Fruit fly (Drosophila melanogaster) whole organism, embryonic: ENCODE measurements around the gene CG5535.

Source experiments
- Ada2b ChIP-seq: fragments of 200-800 bp; sonication (Bioruptor generic); IDR thresholded peaks from 2 replicates; pipeline ENCODE4 v1.3.6; 2022; ENCODE audit warnings: missing biosample characterization, missing genetic modification characterization
- Atf3 ChIP-seq: fragments of 200-800 bp; sonication (Bioruptor generic); optimal IDR thresholded peaks from 3 replicates; lab custom pipeline; 2016; ENCODE audit warnings: missing biosample characterization, missing genetic modification characterization
- B-H1 ChIP-seq: fragments of 200-800 bp; sonication (Bioruptor generic); IDR thresholded peaks from 3 replicates; pipeline ENCODE4 v1.3.6; 2022; ENCODE audit warnings: missing biosample characterization, missing genetic modification characterization
- BtbVII ChIP-seq: fragments of 200-800 bp; sonication (Bioruptor generic); optimal IDR thresholded peaks from 3 replicates; lab custom pipeline; 2017; ENCODE audit warnings: missing biosample characterization, mild to moderate bottlenecking, missing genetic modification characterization
- Bteb2 ChIP-seq: fragments of 200-800 bp; sonication (Bioruptor generic); optimal IDR thresholded peaks from 2 replicates; lab custom pipeline; 2016; ENCODE audit warnings: missing biosample characterization, missing genetic modification characterization
- CG10274 ChIP-seq: fragments of 200-800 bp; sonication (Bioruptor generic); optimal IDR thresholded peaks from 3 replicates; lab custom pipeline; 2017; ENCODE audit warnings: missing biosample characterization, mild to moderate bottlenecking, missing genetic modification characterization
- CG11247 ChIP-seq: fragments of 200-800 bp; sonication (Bioruptor generic); IDR thresholded peaks from 2 replicates; pipeline ENCODE4 v1.3.6; 2022; ENCODE audit warnings: missing biosample characterization, missing genetic modification characterization
- CG11456 ChIP-seq: fragments of 200-800 bp; sonication (Bioruptor generic); IDR thresholded peaks from 3 replicates; pipeline ENCODE4 v1.3.6; 2022; ENCODE audit warnings: missing biosample characterization, missing genetic modification characterization
- CG12659 ChIP-seq: fragments of 200-800 bp; sonication (Bioruptor generic); optimal IDR thresholded peaks from 3 replicates; lab custom pipeline; 2017; ENCODE audit warnings: mild to moderate bottlenecking, missing biosample characterization, missing genetic modification reagents, missing genetic modification characterization
- CG12769 ChIP-seq: fragments of 200-800 bp; sonication (Bioruptor generic); optimal IDR thresholded peaks from 2 replicates; lab custom pipeline; 2019; ENCODE audit warnings: missing biosample characterization, mild to moderate bottlenecking, missing genetic modification characterization, moderate library complexity
- CG15073 ChIP-seq: fragments of 200-800 bp; sonication (Bioruptor generic); optimal IDR thresholded peaks from 2 replicates; lab custom pipeline; 2016; ENCODE audit warnings: missing biosample characterization, missing genetic modification characterization
- CG15696 ChIP-seq: fragments of 200-800 bp; sonication (Bioruptor generic); optimal IDR thresholded peaks from 2 replicates; lab custom pipeline; 2019; ENCODE audit warnings: missing biosample characterization, mild to moderate bottlenecking, missing genetic modification characterization, moderate library complexity
- CG17612 ChIP-seq: fragments of 200-800 bp; sonication (Bioruptor generic); IDR thresholded peaks from 2 replicates; pipeline ENCODE4 v1.3.6; 2022; ENCODE audit warnings: missing biosample characterization, missing genetic modification characterization
- CG2678 ChIP-seq: fragments of 200-800 bp; sonication (Bioruptor generic); optimal IDR thresholded peaks from 3 replicates; lab custom pipeline; 2019; ENCODE audit warnings: missing biosample characterization, mild to moderate bottlenecking, missing genetic modification characterization, moderate library complexity
- CG2712 ChIP-seq: fragments of 200-800 bp; optimal IDR thresholded peaks from 3 replicates; lab custom pipeline; 2019; ENCODE audit warnings: missing biosample characterization, mild to moderate bottlenecking, missing genetic modification characterization, moderate library complexity
- CG32772 ChIP-seq: fragments of 200-800 bp; sonication (Bioruptor generic); IDR thresholded peaks from 2 replicates; pipeline ENCODE4 v1.3.6; 2022; ENCODE audit warnings: missing biosample characterization, missing genetic modification characterization
- CG34376 ChIP-seq: fragments of 200-800 bp; sonication (Bioruptor generic); optimal IDR thresholded peaks from 2 replicates; lab custom pipeline; 2018; ENCODE audit warnings: missing biosample characterization, mild to moderate bottlenecking, missing genetic modification characterization
- CG34422 ChIP-seq: fragments of 200-800 bp; sonication (Bioruptor generic); IDR thresholded peaks from 3 replicates; pipeline ENCODE4 v1.3.6; 2022; ENCODE audit warnings: missing biosample characterization, missing genetic modification characterization
- CG3847 ChIP-seq: fragments of 200-800 bp; sonication (Bioruptor generic); IDR thresholded peaks from 2 replicates; pipeline ENCODE4 v1.3.6; 2022; ENCODE audit warnings: missing biosample characterization, missing genetic modification characterization
- CG4854 ChIP-seq: fragments of 200-800 bp; sonication (Bioruptor generic); optimal IDR thresholded peaks from 2 replicates; lab custom pipeline; 2016; ENCODE audit warnings: missing biosample characterization, missing genetic modification characterization, inconsistent platforms
- CG6175 ChIP-seq: fragments of 200-800 bp; sonication (Bioruptor generic); IDR thresholded peaks from 3 replicates; pipeline ENCODE4 v1.3.6; 2022; ENCODE audit warnings: missing biosample characterization, missing genetic modification characterization
- CG6683 ChIP-seq: fragments of 200-800 bp; sonication (Bioruptor generic); optimal IDR thresholded peaks from 2 replicates; lab custom pipeline; 2017; ENCODE audit warnings: missing biosample characterization, mild to moderate bottlenecking, missing genetic modification characterization, missing genetic modification reagents
- CG6765 ChIP-seq: fragments of 200-800 bp; sonication (Bioruptor generic); optimal IDR thresholded peaks from 3 replicates; lab custom pipeline; 2017; ENCODE audit warnings: missing biosample characterization, mild to moderate bottlenecking, missing genetic modification characterization
- CG6791 ChIP-seq: fragments of 200-800 bp; sonication (Bioruptor generic); IDR thresholded peaks from 3 replicates; pipeline ENCODE4 v1.3.6; 2022; ENCODE audit warnings: missing biosample characterization, missing genetic modification characterization; ENCODE audit not compliant: partially characterized antibody
- CG8281 ChIP-seq: fragments of 200-800 bp; sonication (Bioruptor generic); optimal IDR thresholded peaks from 2 replicates; lab custom pipeline; 2018; ENCODE audit warnings: missing biosample characterization, mild to moderate bottlenecking, missing genetic modification characterization, moderate library complexity
- CG9609 ChIP-seq: fragments of 200-800 bp; sonication (Bioruptor generic); optimal IDR thresholded peaks from 3 replicates; lab custom pipeline; 2016; ENCODE audit warnings: missing biosample characterization, missing genetic modification characterization
- CG9932 ChIP-seq: fragments of 200-800 bp; sonication (Bioruptor generic); IDR thresholded peaks from 2 replicates; pipeline ENCODE4 v1.3.6; 2022; ENCODE audit warnings: missing biosample characterization, missing genetic modification characterization
- Deaf1 ChIP-seq: fragments of 200-800 bp; optimal IDR thresholded peaks from 3 replicates; lab custom pipeline; 2019; ENCODE audit warnings: missing biosample characterization, mild to moderate bottlenecking, missing genetic modification characterization, moderate library complexity
- HLH4C ChIP-seq: fragments of 200-800 bp; sonication (Bioruptor generic); IDR thresholded peaks from 3 replicates; pipeline ENCODE4 v1.3.6; 2022; ENCODE audit warnings: missing biosample characterization, missing genetic modification characterization; ENCODE audit not compliant: partially characterized antibody
- Hr51 ChIP-seq, 2 experiments: fragments of 200-800 bp; sonication (Bioruptor generic); optimal IDR thresholded peaks; 2 replicates in 1 of 2; 3 replicates in 1 of 2; lab custom pipeline; 2016 to 2018; ENCODE audit warnings: missing biosample characterization in 2 of 2, missing genetic modification characterization in 2 of 2, mild to moderate bottlenecking in 1 of 2, moderate library complexity in 1 of 2
- Hr78 ChIP-seq, 2 experiments: fragments of 200-800 bp in 1 of 2; fragments of >200 bp in 1 of 2; sonication (Bioruptor generic) in 1 of 2; optimal IDR thresholded peaks; 2 replicates each; lab custom pipeline; 2017 to 2019; ENCODE audit warnings: missing biosample characterization in 2 of 2, missing genetic modification characterization in 2 of 2, mild to moderate bottlenecking in 1 of 2, moderate library complexity in 1 of 2
- Stat92E ChIP-seq, 3 experiments: fragments of >200 bp in 2 of 3; fragments of 200-800 bp in 1 of 3; sonication (Bioruptor generic) in 1 of 3; optimal IDR thresholded peaks; 2 replicates each; lab custom pipeline; 2017 to 2019; ENCODE audit warnings: missing biosample characterization in 3 of 3, missing genetic modification characterization in 3 of 3, mild to moderate bottlenecking in 1 of 3, moderate library complexity in 1 of 3
- Taf1 ChIP-seq: fragments of 200-800 bp; sonication (Bioruptor generic); IDR thresholded peaks from 2 replicates; pipeline ENCODE4 v1.3.6; 2022; ENCODE audit warnings: missing biosample characterization, missing genetic modification characterization
- chm ChIP-seq: fragments of 200-800 bp; sonication (Bioruptor generic); IDR thresholded peaks from 2 replicates; pipeline ENCODE4 v1.3.6; 2022; ENCODE audit warnings: missing biosample characterization, missing genetic modification characterization
- dati ChIP-seq: fragments of 200-800 bp; sonication (Bioruptor generic); IDR thresholded peaks from 2 replicates; pipeline ENCODE4 v1.3.6; 2022; ENCODE audit warnings: missing biosample characterization, missing genetic modification characterization
- dm ChIP-seq: fragments of 200-800 bp; sonication (Bioruptor generic); optimal IDR thresholded peaks from 3 replicates; lab custom pipeline; 2016; ENCODE audit warnings: missing biosample characterization, missing genetic modification characterization
- dysf ChIP-seq: fragments of 200-800 bp; sonication (Bioruptor generic); IDR thresholded peaks from 3 replicates; pipeline ENCODE4 v1.3.6; 2022; ENCODE audit warnings: missing biosample characterization, missing genetic modification characterization
- emc ChIP-seq: fragments of 200-800 bp; sonication (Bioruptor generic); optimal IDR thresholded peaks from 2 replicates; lab custom pipeline; 2016; ENCODE audit warnings: missing biosample characterization, missing genetic modification characterization
- fru ChIP-seq: fragments of >200 bp; optimal IDR thresholded peaks from 2 replicates; lab custom pipeline; 2017
- gcm ChIP-seq: fragments of 200-800 bp; sonication (Bioruptor generic); optimal IDR thresholded peaks from 2 replicates; lab custom pipeline; 2019; ENCODE audit warnings: missing biosample characterization, mild to moderate bottlenecking, missing genetic modification characterization, moderate library complexity
- grau ChIP-seq: fragments of 200-800 bp; optimal IDR thresholded peaks from 3 replicates; lab custom pipeline; 2019; ENCODE audit warnings: missing biosample characterization, mild to moderate bottlenecking, missing genetic modification characterization, moderate library complexity
- jing ChIP-seq: fragments of 200-800 bp; sonication (Bioruptor generic); optimal IDR thresholded peaks from 2 replicates; lab custom pipeline; 2018; ENCODE audit warnings: missing biosample characterization, mild to moderate bottlenecking, missing genetic modification characterization
- mld ChIP-seq: fragments of 200-800 bp; sonication (Bioruptor generic); IDR thresholded peaks from 3 replicates; pipeline ENCODE4 v1.3.6; 2022; ENCODE audit warnings: missing biosample characterization, missing genetic modification characterization; ENCODE audit not compliant: partially characterized antibody
- pho ChIP-seq: fragments of 200-800 bp; sonication (Bioruptor generic); optimal IDR thresholded peaks from 2 replicates; lab custom pipeline; 2016; ENCODE audit warnings: missing biosample characterization, missing genetic modification characterization
- ro ChIP-seq: fragments of 200-800 bp; sonication (Bioruptor generic); IDR thresholded peaks from 2 replicates; pipeline ENCODE4 v1.3.6; 2022; ENCODE audit warnings: missing biosample characterization, missing genetic modification characterization
- salm ChIP-seq: fragments of 200-800 bp; sonication (Bioruptor generic); optimal IDR thresholded peaks from 2 replicates; lab custom pipeline; 2018; ENCODE audit warnings: missing biosample characterization, mild to moderate bottlenecking, missing genetic modification characterization
- schlank ChIP-seq: fragments of 200-800 bp; sonication (Bioruptor generic); optimal IDR thresholded peaks from 2 replicates; lab custom pipeline; 2018; ENCODE audit warnings: missing biosample characterization, mild to moderate bottlenecking, missing genetic modification characterization
- slbo ChIP-seq: fragments of 200-800 bp; sonication (Bioruptor generic); IDR thresholded peaks from 2 replicates; pipeline ENCODE4 v1.3.6; 2022; ENCODE audit warnings: missing biosample characterization, missing genetic modification characterization
- wdn ChIP-seq: fragments of 200-800 bp; sonication (Bioruptor generic); IDR thresholded peaks from 2 replicates; pipeline ENCODE4 v1.3.6; 2022; ENCODE audit warnings: missing biosample characterization, missing genetic modification characterization
- zf30C ChIP-seq: fragments of 200-800 bp; sonication (Bioruptor generic); optimal IDR thresholded peaks from 3 replicates; lab custom pipeline; 2018; ENCODE audit warnings: missing biosample characterization, mild to moderate bottlenecking, missing genetic modification characterization

Gene CG5535

dm6 chr3L:17841085-17841606 is 15.4 kb downstream of the CG5535 start, which contains the start of gene CG5577 (continued):
- TF ChIP-seq CG12769 (tag; lab: Kevin White, UChicago) = peak; percentile 82
- 0 out of 3 replicates have a peak, but pooled peaks have one; percentile 12 for TF ChIP-seq dysf
- no peak for TF ChIP-seq Taf1 (GFP tag; lab: Robert Waterston, UW)
- no peak for TF ChIP-seq CG3847
- 0 out of 3 replicates have a peak, but pooled peaks have one; percentile 21 for TF ChIP-seq CG11456
- TF ChIP-seq pho (GFP tag; lab: Kevin White, UChicago) = peak; percentile 11
- TF ChIP-seq grau (tag; lab: Kevin White, UChicago) = no peak
- peak; percentile 7 for TF ChIP-seq BtbVII (GFP tag; lab: Kevin White, UChicago)
- TF ChIP-seq Deaf1 (tag; lab: Kevin White, UChicago) = peak; percentile 78
- peak; percentile 91 for TF ChIP-seq CG34376 (GFP tag; lab: Kevin White, UChicago)
- no peak for TF ChIP-seq Bteb2 (GFP tag; lab: Kevin White, UChicago)
- no peak for TF ChIP-seq CG8281 (tag; lab: Kevin White, UChicago)
- TF ChIP-seq HLH4C (GFP tag; lab: Robert Waterston, UW) = peak; percentile 48; the same call in 1 of the 3 replicates
- no peak for TF ChIP-seq emc
- TF ChIP-seq slbo (GFP tag; lab: Robert Waterston, UW) = peak; percentile 39; the same call in 1 of the 2 replicates
- TF ChIP-seq zf30C (GFP tag; lab: Kevin White, UChicago) = no peak
- no peak for TF ChIP-seq mld
- TF ChIP-seq schlank (tag; lab: Kevin White, UChicago) = no peak
- no peak for TF ChIP-seq B-H1 (GFP tag; lab: Robert Waterston, UW)
- TF ChIP-seq CG6175 (GFP tag; lab: Robert Waterston, UW) = peak; percentile 97
- no peak for TF ChIP-seq fru (lab: Kevin White, UChicago)
- peak; percentile 25; the same call in 1 of the 2 replicates for TF ChIP-seq Ada2b (GFP tag; lab: Robert Waterston, UW)
- TF ChIP-seq CG6765 (GFP tag; lab: Kevin White, UChicago) = no peak
- TF ChIP-seq Hr51 (GFP tag; optimal IDR thresholded peaks at IDR 0.05; lab: Kevin White, UChicago) = no peak
- TF ChIP-seq CG4854 = no peak
- no peak for TF ChIP-seq dati (GFP tag; lab: Robert Waterston, UW)
- TF ChIP-seq chm = no peak
- no peak for TF ChIP-seq CG11247 (GFP tag; lab: Robert Waterston, UW)
- no peak for TF ChIP-seq Atf3
- no peak for TF ChIP-seq wdn (GFP tag; lab: Robert Waterston, UW)
- TF ChIP-seq CG10274 (GFP tag; lab: Kevin White, UChicago) = no peak
- TF ChIP-seq Stat92E (GFP tag; optimal IDR thresholded peaks at IDR 0.05; lab: Kevin White, UChicago) = no peak
- no peak for TF ChIP-seq ro (GFP tag; lab: Robert Waterston, UW)
- TF ChIP-seq CG15073 = no peak
- TF ChIP-seq CG9932 (GFP tag; lab: Robert Waterston, UW) = peak; percentile 51; the same call in 1 of the 2 replicates
- no peak for TF ChIP-seq dm (GFP tag; lab: Kevin White, UChicago)
- no peak for TF ChIP-seq gcm (GFP tag; lab: Kevin White, UChicago)
- TF ChIP-seq CG17612 (GFP tag; lab: Robert Waterston, UW) = no peak
- TF ChIP-seq CG6791 (GFP tag; lab: Robert Waterston, UW) = no peak; the same call in 2 of the 3 replicates
- peak; percentile 41; the same call in 1 of the 3 replicates for TF ChIP-seq CG34422 (GFP tag; lab: Robert Waterston, UW)
- TF ChIP-seq Hr78 (GFP tag; optimal IDR thresholded peaks at IDR 0.05; lab: Kevin White, UChicago) = peak in 1 of 2 experiments; percentile 13
- no peak for TF ChIP-seq CG2712 (tag; lab: Kevin White, UChicago)
- TF ChIP-seq CG15696 (tag; lab: Kevin White, UChicago) = no peak
- TF ChIP-seq CG2678 = no peak
- no peak for TF ChIP-seq CG12659 (GFP tag; lab: Kevin White, UChicago)
- TF ChIP-seq CG6683 (GFP tag; lab: Kevin White, UChicago) = no peak
- no peak for TF ChIP-seq CG9609 (GFP tag; lab: Kevin White, UChicago)
- TF ChIP-seq salm (tag; lab: Kevin White, UChicago) = no peak
- TF ChIP-seq jing (GFP tag; lab: Kevin White, UChicago) = no peak
- TF ChIP-seq CG32772 (GFP tag; lab: Robert Waterston, UW) = no peak
